Fruit fly (Drosophila melanogaster): Measurements from ENCODE around the gene Dpy-30L2.

Gene Dpy-30L2

dm6 chr3L:4040247-4040925 is 7.1 kb downstream of the Dpy-30L2 start, which contains the start of the genes CG11593 and Rcd5 (continued):
- TF ChIP-seq hbn (GFP tag; IDR thresholded peaks at IDR 0.05; ENCODE audit: partially characterized antibody) (no peak), CG3407 (GFP tag; optimal IDR thresholded peaks at IDR 0.05) (peak; percentile 59), chinmo (GFP tag; IDR thresholded peaks at IDR 0.05; ENCODE audit: partially characterized antibody) (0 out of 4 replicates have a peak, but pooled peaks have one; percentile 23), NK7.1 (GFP tag; optimal IDR thresholded peaks at IDR 0.05) (no peak), al (GFP tag; IDR thresholded peaks at IDR 0.05) (peak; percentile 82), Nf-YB (GFP tag; optimal IDR thresholded peaks at IDR 0.05) (no peak), HLHmδ (GFP tag; optimal IDR thresholded peaks at IDR 0.05) (no peak), crc (GFP tag; optimal IDR thresholded peaks at IDR 0.05) (no peak), Adf1 (GFP tag; IDR thresholded peaks at IDR 0.05) (peak; percentile 49), tin (GFP tag; optimal IDR thresholded peaks at IDR 0.05) (peak; percentile 61), CG4360 (GFP tag; IDR thresholded peaks at IDR 0.05) (peak; percentile 100), CG13296 (GFP tag; optimal IDR thresholded peaks at IDR 0.05) (no peak), CG14710 (tag; optimal IDR thresholded peaks at IDR 0.05) (peak; percentile 96), dan (GFP tag; IDR thresholded peaks at IDR 0.05) (peak; percentile 34; the same call in 1 of the 2 replicates), jigr1 (GFP tag; IDR thresholded peaks at IDR 0.05) (peak; percentile 63; the same call in 1 of the 3 replicates), zfh2 (GFP tag; optimal IDR thresholded peaks at IDR 0.05) (peak; percentile 45), eyg (GFP tag; optimal IDR thresholded peaks at IDR 0.05) (no peak), repo (GFP tag; optimal IDR thresholded peaks at IDR 0.05) (no peak), CG8944 (GFP tag; optimal IDR thresholded peaks at IDR 0.05) (peak; percentile 6), CG31388 (GFP tag; optimal IDR thresholded peaks at IDR 0.05) (peak; percentile 6), CTCF (GFP tag; optimal IDR thresholded peaks at IDR 0.05) (peak; percentile 50), cad (GFP tag; optimal IDR thresholded peaks at IDR 0.05) (no peak), Atf3 (GFP tag; optimal IDR thresholded peaks at IDR 0.05) (no peak), CG9215 (GFP tag; IDR thresholded peaks at IDR 0.05) (peak; percentile 86), trh (GFP tag; optimal IDR thresholded peaks at IDR 0.05) (peak; percentile 29), CG3065 (GFP tag; optimal IDR thresholded peaks at IDR 0.05) (peak; percentile 80), HLH3B (GFP tag; IDR thresholded peaks at IDR 0.05) (peak; percentile 76), E2f1 (GFP tag; IDR thresholded peaks at IDR 0.05) (peak; percentile 83), jumu (GFP tag; optimal IDR thresholded peaks at IDR 0.05) (peak; percentile 30), pb (GFP tag; optimal IDR thresholded peaks at IDR 0.05) (no peak), cas (GFP tag; IDR thresholded peaks at IDR 0.05) (peak; percentile 45; the same call in 1 of the 2 replicates), CG12236 (GFP tag; optimal IDR thresholded peaks at IDR 0.05) (no peak), wdn (GFP tag; IDR thresholded peaks at IDR 0.05) (peak; percentile 81), kay (GFP tag; optimal IDR thresholded peaks at IDR 0.05) (peak; percentile 75), CG1832 (GFP tag; optimal IDR thresholded peaks at IDR 0.05) (no peak), Dp (GFP tag; optimal IDR thresholded peaks at IDR 0.05) (peak; percentile 39), CG30431 (GFP tag; optimal IDR thresholded peaks at IDR 0.05) (peak; percentile 66), twi (tag; optimal IDR thresholded peaks at IDR 0.05) (no peak), ab (GFP tag; optimal IDR thresholded peaks at IDR 0.05) (no peak), CG16813 (GFP tag; IDR thresholded peaks at IDR 0.05; ENCODE audit: partially characterized antibody) (peak; percentile 49; the same call in 2 of the 3 replicates), CG11398 (GFP tag; optimal IDR thresholded peaks at IDR 0.05) (no peak), CG9437 (GFP tag; optimal IDR thresholded peaks at IDR 0.05) (peak; percentile 25), pzg (GFP tag; optimal IDR thresholded peaks at IDR 0.05) (peak; percentile 66), CG15696 (tag; optimal IDR thresholded peaks at IDR 0.05) (peak; percentile 50), ase (GFP tag; IDR thresholded peaks at IDR 0.05) (peak; percentile 66), CG7987 (GFP tag; optimal IDR thresholded peaks at IDR 0.05) (peak; percentile 13), Sox102F (GFP tag; optimal IDR thresholded peaks at IDR 0.05) (peak; percentile 65), fru (optimal IDR thresholded peaks at IDR 0.05) (no peak), Kr (GFP tag; optimal IDR thresholded peaks at IDR 0.05) (no peak), kni (GFP tag; optimal IDR thresholded peaks at IDR 0.05) (no peak), Atf6 (GFP tag; IDR thresholded peaks at IDR 0.05) (peak; percentile 62), gro (GFP tag; optimal IDR thresholded peaks at IDR 0.05) (no peak)

All from whole organism, embryonic.